Fruit fly (Drosophila melanogaster) whole organism, pupa: ENCODE measurements around the gene Polr2H.

Experiments
- CG10348 ChIP-seq: fragments of 200-800 bp; sonication (Bioruptor generic); IDR thresholded peaks from 2 replicates; pipeline ENCODE4 v1.3.6; 2022; ENCODE audit warnings: missing biosample characterization, missing genetic modification characterization
- CG12605 ChIP-seq: fragments of 200-800 bp; sonication (Bioruptor generic); IDR thresholded peaks from 2 replicates; pipeline ENCODE4 v1.3.6; 2022; ENCODE audit warnings: missing biosample characterization, missing genetic modification characterization
- CG13204 ChIP-seq: fragments of 200-800 bp; sonication (Bioruptor generic); optimal IDR thresholded peaks from 2 replicates; lab custom pipeline; 2018; ENCODE audit warnings: missing biosample characterization, mild to moderate bottlenecking, missing genetic modification characterization, moderate library complexity
- CG14655 ChIP-seq: fragments of 200-800 bp; sonication (Bioruptor generic); optimal IDR thresholded peaks from 3 replicates; lab custom pipeline; 2017; ENCODE audit warnings: mild to moderate bottlenecking, missing biosample characterization, missing genetic modification reagents, missing genetic modification characterization
- CG15710 ChIP-seq: fragments of 200-800 bp; sonication (Bioruptor generic); optimal IDR thresholded peaks from 2 replicates; lab custom pipeline; 2018; ENCODE audit warnings: missing biosample characterization, mild to moderate bottlenecking, missing genetic modification characterization, moderate library complexity
- CG17806 ChIP-seq: fragments of 200-800 bp; sonication (Bioruptor generic); optimal IDR thresholded peaks from 2 replicates; lab custom pipeline; 2018; ENCODE audit warnings: missing biosample characterization, mild to moderate bottlenecking, missing genetic modification characterization, moderate library complexity
- CG32121 ChIP-seq: fragments of 200-800 bp; sonication (Bioruptor generic); IDR thresholded peaks from 2 replicates; pipeline ENCODE4 v1.3.6; 2022; ENCODE audit warnings: missing biosample characterization, missing genetic modification characterization
- CG34367 ChIP-seq: fragments of 200-800 bp; sonication (Bioruptor generic); optimal IDR thresholded peaks from 2 replicates; lab custom pipeline; 2018; ENCODE audit warnings: missing biosample characterization, mild to moderate bottlenecking, missing genetic modification characterization
- CG4496 ChIP-seq: fragments of 200-800 bp; sonication (Bioruptor generic); IDR thresholded peaks from 3 replicates; pipeline ENCODE4 v1.3.6; 2022; ENCODE audit warnings: missing biosample characterization, missing genetic modification characterization
- CG8159 ChIP-seq: fragments of 200-800 bp; sonication (Bioruptor generic); optimal IDR thresholded peaks from 3 replicates; lab custom pipeline; 2018; ENCODE audit warnings: missing biosample characterization, mild to moderate bottlenecking, missing genetic modification characterization, moderate library complexity
- CG8301 ChIP-seq: fragments of 200-800 bp; sonication (Bioruptor generic); optimal IDR thresholded peaks from 2 replicates; lab custom pipeline; 2018; ENCODE audit warnings: missing biosample characterization, mild to moderate bottlenecking, missing genetic modification characterization
- CG9948 ChIP-seq: fragments of 200-800 bp; sonication (Bioruptor generic); optimal IDR thresholded peaks from 2 replicates; lab custom pipeline; 2018; ENCODE audit warnings: missing biosample characterization, mild to moderate bottlenecking, missing genetic modification characterization, moderate library complexity
- D1 ChIP-seq: fragments of 200-800 bp; sonication (Bioruptor generic); optimal IDR thresholded peaks from 2 replicates; lab custom pipeline; 2018; ENCODE audit warnings: missing biosample characterization, mild to moderate bottlenecking, missing genetic modification characterization, moderate library complexity
- EcR ChIP-seq: fragments of 200-800 bp; sonication (Bioruptor generic); optimal IDR thresholded peaks from 3 replicates; lab custom pipeline; 2019; ENCODE audit warnings: missing biosample characterization, missing genetic modification characterization, mild to moderate bottlenecking, moderate library complexity, missing genetic modification reagents
- Ets98B ChIP-seq: fragments of 200-800 bp; sonication (Bioruptor generic); IDR thresholded peaks from 2 replicates; pipeline ENCODE4 v1.3.6; 2022; ENCODE audit warnings: missing biosample characterization, missing genetic modification characterization
- Pif1A ChIP-seq: fragments of 200-800 bp; sonication (Bioruptor generic); optimal IDR thresholded peaks from 3 replicates; lab custom pipeline; 2016; ENCODE audit warnings: missing biosample characterization, missing genetic modification characterization
- Pif1B ChIP-seq: fragments of 200-800 bp; sonication (Bioruptor generic); optimal IDR thresholded peaks from 3 replicates; lab custom pipeline; 2016; ENCODE audit warnings: missing biosample characterization, missing genetic modification characterization
- Snoo ChIP-seq: fragments of 200-800 bp; sonication (Bioruptor generic); optimal IDR thresholded peaks from 3 replicates; lab custom pipeline; 2017; ENCODE audit warnings: missing biosample characterization, mild to moderate bottlenecking, missing genetic modification characterization, inconsistent platforms
- fd96Ca ChIP-seq: fragments of 200-800 bp; sonication (Bioruptor generic); IDR thresholded peaks from 3 replicates; pipeline ENCODE4 v1.3.6; 2022; ENCODE audit warnings: missing biosample characterization, missing genetic modification characterization
- gl ChIP-seq: fragments of 200-800 bp; sonication (Bioruptor generic); optimal IDR thresholded peaks from 2 replicates; lab custom pipeline; 2018; ENCODE audit warnings: missing biosample characterization, mild to moderate bottlenecking, missing genetic modification characterization
- rn ChIP-seq: fragments of 200-800 bp; sonication (Bioruptor generic); IDR thresholded peaks from 2 replicates; pipeline ENCODE4 v1.3.6; 2022; ENCODE audit warnings: missing biosample characterization, missing genetic modification characterization

Polr2H gene

dm6 chr3L:21739017-21739730, 10.4 kb downstream of the Polr2H start:
- peak; percentile 18 for TF ChIP-seq CG14655
- no peak for TF ChIP-seq CG13204 (GFP tag; lab: Kevin White, UChicago)
- TF ChIP-seq EcR: peak; percentile 35
- TF ChIP-seq CG4496: no peak; the same call in 2 of the 3 replicates
- TF ChIP-seq Pif1A (GFP tag; lab: Kevin White, UChicago): no peak
- peak; percentile 13; the same call in 1 of the 2 replicates for TF ChIP-seq Ets98B (GFP tag; lab: Robert Waterston, UW)
- TF ChIP-seq, all 21 proteins: peak for 3

- no peak for TF ChIP-seq CG32121 (GFP tag; lab: Robert Waterston, UW)
- no peak for TF ChIP-seq CG8301 (tag; lab: Kevin White, UChicago)
- no peak for TF ChIP-seq D1
These were observed 11.5 kb downstream of the Polr2H start, which contains the start of gene CG14566 for dm6 chr3L:21740209-21740608. Gene CG14566 (minus strand): TSS chr3L:21740309.

- TF ChIP-seq Snoo (tag; lab: Kevin White, UChicago) (no peak), CG10348 (GFP tag; lab: Robert Waterston, UW) (no peak), Pif1B (GFP tag; lab: Kevin White, UChicago) (no peak), gl (tag; lab: Kevin White, UChicago) (no peak), CG13204 (GFP tag; lab: Kevin White, UChicago) (no peak), D1 (no peak)
These were observed 12.5 kb downstream of the Polr2H start, which contains the start of gene CG14572 for dm6 chr3L:21741234-21741633. Gene CG14572 (plus strand): TSS chr3L:21741534.

- TF ChIP-seq D1 (no peak), Pif1B (GFP tag; lab: Kevin White, UChicago) (no peak), CG15710 (no peak), CG32121 (GFP tag; lab: Robert Waterston, UW) (no peak)
These were observed 15.4 kb downstream of the Polr2H start, which contains the start of gene CG14565 for dm6 chr3L:21744169-21744568. Gene CG14565 (minus strand): TSS chr3L:21744269.

- no peak for TF ChIP-seq CG9948 (tag; lab: Kevin White, UChicago)
- TF ChIP-seq CG32121 (GFP tag; lab: Robert Waterston, UW): no peak
- TF ChIP-seq Snoo (tag; lab: Kevin White, UChicago): no peak
- TF ChIP-seq CG4496: no peak
- no peak for TF ChIP-seq CG14655
- no peak for TF ChIP-seq Ets98B (GFP tag; lab: Robert Waterston, UW)
- TF ChIP-seq Pif1A (GFP tag; lab: Kevin White, UChicago): no peak
- TF ChIP-seq fd96Ca (GFP tag; lab: Robert Waterston, UW): no peak
- TF ChIP-seq CG12605: no peak
- no peak for TF ChIP-seq rn (GFP tag; lab: Robert Waterston, UW)
These were observed 28.1 kb downstream of the Polr2H start, which contains the start of gene CG14564 for dm6 chr3L:21756857-21757256. Gene CG14564 (plus strand): TSS chr3L:21757157.

dm6 chr3L:21765931-21766330, 37.2 kb downstream of the Polr2H start:
- TF ChIP-seq Snoo (tag; lab: Kevin White, UChicago): no peak
- no peak for TF ChIP-seq Pif1B (GFP tag; lab: Kevin White, UChicago)
- no peak for TF ChIP-seq CG8301 (tag; lab: Kevin White, UChicago)
- no peak for TF ChIP-seq CG12605
- no peak for TF ChIP-seq CG13204 (GFP tag; lab: Kevin White, UChicago)
- no peak for TF ChIP-seq CG10348 (GFP tag; lab: Robert Waterston, UW)
- TF ChIP-seq Ets98B (GFP tag; lab: Robert Waterston, UW): no peak
- TF ChIP-seq CG34367 (tag; lab: Kevin White, UChicago): no peak
- no peak for TF ChIP-seq fd96Ca (GFP tag; lab: Robert Waterston, UW)
- no peak for TF ChIP-seq CG17806 (tag; lab: Kevin White, UChicago)
- TF ChIP-seq CG15710: no peak
- TF ChIP-seq D1: no peak
- TF ChIP-seq EcR: no peak
- TF ChIP-seq CG32121 (GFP tag; lab: Robert Waterston, UW): no peak
- TF ChIP-seq gl (tag; lab: Kevin White, UChicago): no peak
- TF ChIP-seq Pif1A (GFP tag; lab: Kevin White, UChicago): no peak
- no peak for TF ChIP-seq CG14655
- TF ChIP-seq CG4496: no peak
- TF ChIP-seq CG9948 (tag; lab: Kevin White, UChicago): no peak
- TF ChIP-seq rn (GFP tag; lab: Robert Waterston, UW): no peak

dm6 chr3L:21769515-21769914, 40.8 kb downstream of the Polr2H start, which contains the start of gene CG7370:
Gene CG7370 (plus strand): TSS chr3L:21769815.
- TF ChIP-seq CG13204 (GFP tag; lab: Kevin White, UChicago) (no peak), CG15710 (no peak), EcR (no peak), CG34367 (tag; lab: Kevin White, UChicago) (no peak), CG8159 (tag; lab: Kevin White, UChicago) (no peak), CG17806 (tag; lab: Kevin White, UChicago) (no peak), CG12605 (no peak), Ets98B (GFP tag; lab: Robert Waterston, UW) (no peak), CG32121 (GFP tag; lab: Robert Waterston, UW) (no peak), fd96Ca (GFP tag; lab: Robert Waterston, UW) (no peak), Pif1B (GFP tag; lab: Kevin White, UChicago) (no peak), CG8301 (tag; lab: Kevin White, UChicago) (no peak), gl (tag; lab: Kevin White, UChicago) (no peak), Snoo (tag; lab: Kevin White, UChicago) (no peak), D1 (no peak), CG4496 (no peak), Pif1A (GFP tag; lab: Kevin White, UChicago) (no peak), CG14655 (no peak), CG9948 (tag; lab: Kevin White, UChicago) (no peak)
